Worm (Caenorhabditis elegans): ENCODE results near the gene F33H12.7.
"Not testable (repeated sequence)": the region's sequence is repeated elsewhere in the genome, so short reads cannot be mapped to it uniquely, and the experiment has no call there.

F33H12.7 gene

ce11 chrII:2563973-2564372, 22.7 kb downstream of the F33H12.7 start, which contains the start of gene nep-18:
nep-18 (minus strand) TSS chrII:2564073.
- TF ChIP-seq K09A11.1 (tag; optimal IDR thresholded peaks at IDR 0.05; ENCODE audit: insufficient read depth) (no peak), pha-2 (tag; optimal IDR thresholded peaks at IDR 0.05) (no peak), odd-2 (tag; optimal IDR thresholded peaks at IDR 0.05) (no peak), nhr-11 (tag; optimal IDR thresholded peaks at IDR 0.05) (no peak), unc-86 (tag; optimal IDR thresholded peaks at IDR 0.05) (no peak), pax-1 (tag; optimal IDR thresholded peaks at IDR 0.05) (no peak), dmd-4 (tag; optimal IDR thresholded peaks at IDR 0.05; ENCODE audit: borderline replicate concordance) (no peak), hlh-8 (tag; optimal IDR thresholded peaks at IDR 0.05) (no peak), ama-1 (optimal IDR thresholded peaks at IDR 0.05) (no peak), ceh-14 (tag; optimal IDR thresholded peaks at IDR 0.05) (no peak), che-1 (tag; optimal IDR thresholded peaks at IDR 0.05) (no peak), fax-1 (tag; optimal IDR thresholded peaks at IDR 0.05) (no peak), pat-9 (tag; optimal IDR thresholded peaks at IDR 0.05) (no peak), ahr-1 (tag; optimal IDR thresholded peaks at IDR 0.05) (no peak), C08G9.2 (tag; optimal IDR thresholded peaks at IDR 0.05) (no peak), elt-2 (tag; optimal IDR thresholded peaks at IDR 0.05) (no peak)

- not testable (repeated sequence) for TF ChIP-seq ceh-24, syd-9, fkh-6 (tag; optimal IDR thresholded peaks at IDR 0.05)
Observed at ce11 chrII:2553662-2554061, 33.0 kb downstream of the F33H12.7 start, which contains the start of gene K02F6.1. K02F6.1 (plus strand) TSS chrII:2553962.

- no peak for TF ChIP-seq ceh-24 (tag; optimal IDR thresholded peaks at IDR 0.05)
- no peak for TF ChIP-seq T23F11.4 (GFP tag; optimal IDR thresholded peaks at IDR 0.05)
- no peak for TF ChIP-seq ceh-6 (GFP tag; optimal IDR thresholded peaks at IDR 0.05)
- TF ChIP-seq hlh-8 (tag; optimal IDR thresholded peaks at IDR 0.05) = no peak
- no peak for TF ChIP-seq dmd-4 (tag; optimal IDR thresholded peaks at IDR 0.05; ENCODE audit: borderline replicate concordance)
- no peak for TF ChIP-seq fax-1 (tag; optimal IDR thresholded peaks at IDR 0.05)
- TF ChIP-seq tbx-7 (tag; optimal IDR thresholded peaks at IDR 0.05) = no peak
- TF ChIP-seq ttx-3 (tag; optimal IDR thresholded peaks at IDR 0.05) = no peak
- no peak for TF ChIP-seq madf-2 (tag; optimal IDR thresholded peaks at IDR 0.05)
- TF ChIP-seq unc-3 (GFP tag; conservative IDR thresholded peaks at IDR 0.05) = no peak
- TF ChIP-seq unc-3 (tag; optimal IDR thresholded peaks at IDR 0.05) = no peak
- no peak for TF ChIP-seq pha-4 (tag; optimal IDR thresholded peaks at IDR 0.05)
- no peak for TF ChIP-seq mec-3 (tag; optimal IDR thresholded peaks at IDR 0.05; ENCODE audit: borderline replicate concordance)
Observed at ce11 chrII:2553030-2553429, 33.7 kb downstream of the F33H12.7 start.

DNA sequence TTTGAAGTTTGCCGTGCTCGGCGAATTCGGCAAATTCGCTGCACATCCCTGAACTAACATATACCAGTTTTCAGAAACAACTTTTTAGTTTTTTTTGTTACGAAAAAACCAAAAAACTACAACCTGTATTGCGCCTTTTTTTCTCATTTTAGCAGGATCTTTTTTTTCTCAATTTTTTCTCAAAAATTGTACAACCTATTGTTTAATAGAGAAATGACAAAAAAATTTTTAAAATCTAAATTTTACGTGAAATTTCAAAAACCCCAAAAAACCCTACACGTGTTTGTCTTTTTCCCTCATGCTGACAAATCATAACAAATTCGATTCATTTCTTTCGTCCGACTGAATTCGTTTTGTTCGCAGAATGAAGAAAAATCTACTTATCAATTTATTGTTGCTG, 40.8 kb downstream of the F33H12.7 start, which contains the start of gene K02F6.3:
K02F6.3 (plus strand) TSS at position 301 of the 400 bp plus-strand sequence.
- no peak for TF ChIP-seq tbx-7 (tag; optimal IDR thresholded peaks at IDR 0.05)
- TF ChIP-seq ceh-14 (tag; optimal IDR thresholded peaks at IDR 0.05) = no peak
- TF ChIP-seq T23F11.4 (GFP tag; optimal IDR thresholded peaks at IDR 0.05) = no peak
- TF ChIP-seq elt-4 (tag; optimal IDR thresholded peaks at IDR 0.05) = no peak
- no peak for TF ChIP-seq ceh-9 (tag; optimal IDR thresholded peaks at IDR 0.05)
- TF ChIP-seq unc-55 (GFP tag; optimal IDR thresholded peaks at IDR 0.05) = no peak
- no peak for TF ChIP-seq lim-6 (tag; optimal IDR thresholded peaks at IDR 0.05)
- no peak for TF ChIP-seq fkh-6 (tag; optimal IDR thresholded peaks at IDR 0.05)
- TF ChIP-seq fax-1 (tag; optimal IDR thresholded peaks at IDR 0.05) = no peak
- TF ChIP-seq F13H6.1 (tag; optimal IDR thresholded peaks at IDR 0.05) = no peak
- no peak for TF ChIP-seq ceh-45 (GFP tag; IDR thresholded peaks at IDR 0.05)
- no peak for TF ChIP-seq ceh-2 (tag; optimal IDR thresholded peaks at IDR 0.05)
- TF ChIP-seq zip-5 (tag; optimal IDR thresholded peaks at IDR 0.05) = no peak
- TF ChIP-seq lin-11 (tag; optimal IDR thresholded peaks at IDR 0.05) = no peak
- TF ChIP-seq ttx-3 (tag; optimal IDR thresholded peaks at IDR 0.05) = no peak
- no peak for TF ChIP-seq ceh-6 (GFP tag; optimal IDR thresholded peaks at IDR 0.05)
- no peak for TF ChIP-seq npax-4 (tag; optimal IDR thresholded peaks at IDR 0.05)
- no peak for TF ChIP-seq sox-4 (tag; optimal IDR thresholded peaks at IDR 0.05)
- no peak for TF ChIP-seq unc-3 (GFP tag; conservative IDR thresholded peaks at IDR 0.05)
- no peak for TF ChIP-seq unc-3 (tag; optimal IDR thresholded peaks at IDR 0.05)
